Worm (Caenorhabditis elegans) whole organism, midembryonic: ENCODE data around the gene ZK1320.9.

Experiments used
- cog-1 ChIP-seq: sonication (generic microtip); optimal IDR thresholded peaks from 2 replicates; lab custom pipeline; 2016; ENCODE audit warnings: missing genetic modification characterization, missing compliant biosample characterization
- flt-1 ChIP-seq: fragments of 200-800 bp; sonication (Bioruptor generic); IDR thresholded peaks from 2 replicates; pipeline ENCODE4 v1.3.6; 2022; ENCODE audit warnings: missing genetic modification characterization, missing compliant biosample characterization
- klf-2 ChIP-seq: fragments of 200-800 bp; sonication (Bioruptor generic); conservative IDR thresholded peaks from 2 replicates; pipeline ENCODE4 v1.3.6; 2022; ENCODE audit warnings: missing genetic modification reagents, missing genetic modification characterization, missing compliant biosample characterization
- med-1 ChIP-seq: sonication (generic microtip); optimal IDR thresholded peaks from 2 replicates; lab custom pipeline; 2017; ENCODE audit warnings: missing genetic modification characterization, mild to moderate bottlenecking, missing compliant biosample characterization, antibody characterized with exemption, missing genetic modification reagents; ENCODE audit not compliant: insufficient read depth
- ref-1 ChIP-seq: fragments of 200-800 bp; sonication (Bioruptor generic); conservative IDR thresholded peaks from 2 replicates; pipeline ENCODE4 v1.3.6; 2022; ENCODE audit warnings: missing genetic modification reagents, missing genetic modification characterization, missing compliant biosample characterization
- tab-1 ChIP-seq: fragments of 200-800 bp; sonication (Bioruptor generic); IDR thresholded peaks from 2 replicates; pipeline ENCODE4 v1.3.6; 2022; ENCODE audit warnings: missing genetic modification characterization, missing compliant biosample characterization
- ztf-29 ChIP-seq: fragments of 200-800 bp; sonication (Bioruptor generic); IDR thresholded peaks from 2 replicates; pipeline ENCODE4 v1.3.6; 2022; ENCODE audit warnings: missing genetic modification reagents, missing genetic modification characterization, missing compliant biosample characterization

DNA sequence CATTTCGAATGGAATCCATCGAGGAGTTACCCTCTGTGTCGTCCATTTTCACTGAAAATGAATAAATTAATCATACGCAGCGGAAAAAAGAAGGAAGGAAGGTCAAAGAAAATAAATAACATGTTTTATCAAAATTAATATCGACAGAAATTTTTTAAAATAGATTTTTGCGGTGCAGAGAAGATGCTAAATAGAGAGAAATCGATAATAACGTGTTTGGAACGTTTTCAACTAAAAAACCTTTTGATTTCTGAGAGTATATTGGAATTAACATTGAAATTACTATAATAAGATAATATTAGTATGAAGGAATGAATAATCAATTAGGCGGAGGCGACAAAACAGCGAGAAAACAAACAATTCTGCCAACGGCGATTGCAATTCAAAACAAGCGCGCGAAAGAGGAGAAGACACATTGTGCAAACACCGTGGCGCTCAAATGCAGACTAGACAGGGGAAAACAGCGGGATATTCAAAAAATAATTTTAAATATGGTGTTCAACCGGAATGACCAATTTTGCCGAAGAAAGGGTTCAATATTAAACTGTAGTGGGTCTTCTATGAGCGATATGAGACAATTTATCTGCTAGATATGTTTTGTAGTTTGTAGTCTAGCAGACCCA, 30.0 kb upstream of the ZK1320.9 start, which contains the start of gene wee-1.3:
- TF ChIP-seq ztf-29 (GFP tag; lab: Robert Waterston, UW) = no peak
- no peak for TF ChIP-seq ref-1
- no peak for TF ChIP-seq klf-2
- peak; percentile 80 for TF ChIP-seq cog-1 (tag; lab: Kevin White, UChicago)
- TF ChIP-seq flt-1 (GFP tag; lab: Robert Waterston, UW) = 0 out of 2 replicates have a peak, but pooled peaks have one; percentile 17
- no peak for TF ChIP-seq med-1 (GFP tag; lab: Kevin White, UChicago)
- no peak for TF ChIP-seq tab-1 (GFP tag; lab: Robert Waterston, UW)
